Worm (Caenorhabditis elegans): Measurements from ENCODE around the gene hint-3.

hint-3 gene

DNA sequence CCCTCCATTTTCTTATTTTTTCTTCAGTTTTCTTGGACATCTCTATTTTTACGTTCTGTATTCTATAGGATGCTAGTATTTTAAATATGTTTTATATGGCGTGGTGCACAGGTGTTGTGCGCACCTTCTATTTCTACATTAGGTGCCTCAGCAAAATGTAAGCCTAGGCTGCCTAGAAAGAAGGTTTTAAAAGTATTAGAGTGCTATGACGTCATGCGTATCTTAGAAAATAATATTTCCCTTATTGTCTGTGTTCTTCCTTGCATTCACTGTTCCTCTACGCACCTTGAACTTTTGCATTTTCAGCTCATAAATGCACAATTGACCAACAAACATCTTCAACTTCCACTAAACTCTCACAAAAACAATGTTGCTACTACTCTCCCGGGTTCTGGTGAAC, 10.7 kb downstream of the hint-3 start, which contains the start of gene frpr-3:
Gene frpr-3, plus strand, starts transcription at position 301 of the 400 bp plus-strand sequence.
- no peak for TF ChIP-seq T22C8.4 (GFP tag; IDR thresholded peaks at IDR 0.05)
- TF ChIP-seq med-1 (GFP tag; optimal IDR thresholded peaks at IDR 0.05; ENCODE audit: insufficient read depth) = no peak
- TF ChIP-seq ztf-29 (GFP tag; IDR thresholded peaks at IDR 0.05) = no peak
- TF ChIP-seq flt-1 (GFP tag; IDR thresholded peaks at IDR 0.05) = no peak
- no peak for TF ChIP-seq ref-1 (GFP tag; conservative IDR thresholded peaks at IDR 0.05)
- no peak for TF ChIP-seq ztf-23 (GFP tag; IDR thresholded peaks at IDR 0.05)
- no peak for TF ChIP-seq tab-1 (GFP tag; IDR thresholded peaks at IDR 0.05)
- TF ChIP-seq cog-1 (tag; optimal IDR thresholded peaks at IDR 0.05) = no peak
- no peak for TF ChIP-seq klf-2 (GFP tag; conservative IDR thresholded peaks at IDR 0.05)

DNA sequence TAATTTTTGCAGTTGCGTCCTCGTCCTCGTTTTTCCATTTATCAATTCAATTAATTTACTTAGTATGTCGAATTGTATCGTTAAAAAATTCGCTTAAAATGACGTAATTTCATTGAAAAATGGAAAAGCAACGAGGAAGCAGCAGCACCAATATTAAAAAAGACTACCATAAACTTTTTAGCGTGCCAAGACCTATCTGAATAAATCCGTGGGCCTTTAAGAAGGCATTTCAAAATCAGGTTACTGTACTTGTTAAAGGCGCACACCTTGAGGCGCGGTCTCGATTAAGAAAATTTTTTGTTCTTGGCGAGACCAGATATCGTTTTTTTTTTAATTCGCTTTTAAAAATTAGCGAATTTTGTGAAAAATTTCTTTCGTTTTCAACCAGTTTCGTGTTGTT, 13.4 kb downstream of the hint-3 start:
- no peak for TF ChIP-seq cog-1 (tag; optimal IDR thresholded peaks at IDR 0.05)
- TF ChIP-seq klf-2 (GFP tag; conservative IDR thresholded peaks at IDR 0.05) = no peak
- no peak for TF ChIP-seq ztf-23 (GFP tag; IDR thresholded peaks at IDR 0.05)

DNA sequence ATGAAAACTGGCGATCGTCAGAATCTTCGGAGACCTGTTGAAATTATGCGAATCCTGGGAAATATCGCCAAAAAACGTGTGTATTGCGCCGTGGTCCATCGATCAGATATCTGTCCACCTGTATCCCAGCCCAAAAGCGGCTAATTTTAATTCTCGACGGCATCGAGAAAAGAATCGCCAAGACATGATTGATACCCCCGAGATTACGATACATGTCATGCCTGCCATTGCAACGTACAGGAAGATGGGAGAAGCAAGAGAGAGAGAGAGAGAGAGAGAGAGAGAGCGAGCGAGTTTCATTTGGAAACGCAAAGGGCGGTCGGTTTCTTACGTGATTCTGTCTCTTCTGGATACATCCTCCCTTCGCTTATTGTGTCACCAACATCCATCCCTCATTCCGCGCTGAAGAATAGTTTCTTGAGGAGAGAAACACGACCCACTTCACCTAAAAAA, 13.9 kb downstream of the hint-3 start, which contains the start of gene grl-10:
Gene grl-10, plus strand, starts transcription at position 403 of the 453 bp plus-strand sequence.
- TF ChIP-seq tab-1 (GFP tag; IDR thresholded peaks at IDR 0.05) (no peak), cog-1 (tag; optimal IDR thresholded peaks at IDR 0.05) (no peak), ztf-29 (GFP tag; IDR thresholded peaks at IDR 0.05) (no peak), klf-2 (GFP tag; conservative IDR thresholded peaks at IDR 0.05) (no peak), ref-1 (GFP tag; conservative IDR thresholded peaks at IDR 0.05) (no peak), flt-1 (GFP tag; IDR thresholded peaks at IDR 0.05) (no peak), ztf-23 (GFP tag; IDR thresholded peaks at IDR 0.05) (no peak), T22C8.4 (GFP tag; IDR thresholded peaks at IDR 0.05) (no peak), med-1 (GFP tag; optimal IDR thresholded peaks at IDR 0.05; ENCODE audit: insufficient read depth) (no peak)

DNA sequence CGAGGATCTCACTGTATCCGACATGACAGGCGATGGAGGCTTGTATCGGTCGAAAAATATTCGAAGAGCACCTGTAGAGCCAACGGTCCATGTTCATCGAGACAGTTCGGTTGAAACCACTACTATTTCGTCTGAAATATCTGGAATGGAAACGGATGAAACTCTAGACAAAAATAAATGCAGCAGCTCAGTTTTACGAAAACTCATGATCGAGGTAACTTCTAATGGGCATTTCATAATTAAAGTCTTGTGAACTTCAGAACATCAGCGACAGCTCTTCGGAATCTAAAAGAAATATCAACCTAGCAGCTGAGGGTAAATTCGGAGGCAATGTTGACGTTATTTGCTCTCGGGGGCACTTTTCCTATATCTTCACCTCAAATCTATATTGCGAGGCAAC, 15.0 kb downstream of the hint-3 start:
- TF ChIP-seq tab-1 (GFP tag; IDR thresholded peaks at IDR 0.05) (no peak), ref-1 (GFP tag; conservative IDR thresholded peaks at IDR 0.05) (no peak), T22C8.4 (GFP tag; IDR thresholded peaks at IDR 0.05) (no peak), ztf-29 (GFP tag; IDR thresholded peaks at IDR 0.05) (no peak), cog-1 (tag; optimal IDR thresholded peaks at IDR 0.05) (no peak), med-1 (GFP tag; optimal IDR thresholded peaks at IDR 0.05; ENCODE audit: insufficient read depth) (no peak), klf-2 (GFP tag; conservative IDR thresholded peaks at IDR 0.05) (no peak), flt-1 (GFP tag; IDR thresholded peaks at IDR 0.05) (no peak), ztf-23 (GFP tag; IDR thresholded peaks at IDR 0.05) (no peak)

DNA sequence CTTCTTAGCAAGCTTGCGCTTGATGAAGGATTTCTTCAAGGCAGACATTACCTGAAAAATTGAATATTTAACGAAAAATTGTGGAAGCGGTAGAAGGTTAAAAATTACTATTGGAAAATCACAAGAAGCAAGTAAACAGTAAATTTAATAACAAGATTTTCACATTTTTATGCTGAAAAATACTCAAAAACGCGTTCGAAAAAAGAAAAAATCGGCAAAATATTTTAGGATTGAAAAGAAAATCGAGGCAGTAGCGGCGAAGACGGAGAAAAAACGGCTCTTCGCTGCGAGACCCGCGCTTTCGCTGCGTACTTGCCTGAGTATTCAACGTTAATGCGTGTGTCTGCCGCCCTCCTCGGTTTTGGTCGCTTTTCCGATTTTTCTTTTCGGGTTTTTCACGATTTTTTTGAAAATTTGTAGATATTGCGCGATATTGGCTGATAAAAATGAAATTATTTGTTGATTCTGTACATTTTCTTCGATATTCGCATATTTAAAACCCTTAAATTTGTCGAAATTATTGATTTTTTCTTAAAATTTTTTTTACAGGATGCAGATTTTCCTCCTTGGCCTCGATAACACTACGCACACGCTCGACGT, 15.9 kb downstream of the hint-3 start, which contains the start of the genes rpl-39 and rps-30:
Gene rpl-39, minus strand, starts transcription at position 51 of the 600 bp plus-strand sequence.
Gene rps-30, plus strand, starts transcription at position 550 of the 600 bp plus-strand sequence.
- TF ChIP-seq T22C8.4 (GFP tag; IDR thresholded peaks at IDR 0.05) (peak; percentile 21; the same call in 1 of the 2 replicates), cog-1 (tag; optimal IDR thresholded peaks at IDR 0.05) (peak; percentile 13), med-1 (GFP tag; optimal IDR thresholded peaks at IDR 0.05; ENCODE audit: insufficient read depth) (no peak), ztf-23 (GFP tag; IDR thresholded peaks at IDR 0.05) (peak; percentile 59; the same call in 1 of the 2 replicates)

DNA sequence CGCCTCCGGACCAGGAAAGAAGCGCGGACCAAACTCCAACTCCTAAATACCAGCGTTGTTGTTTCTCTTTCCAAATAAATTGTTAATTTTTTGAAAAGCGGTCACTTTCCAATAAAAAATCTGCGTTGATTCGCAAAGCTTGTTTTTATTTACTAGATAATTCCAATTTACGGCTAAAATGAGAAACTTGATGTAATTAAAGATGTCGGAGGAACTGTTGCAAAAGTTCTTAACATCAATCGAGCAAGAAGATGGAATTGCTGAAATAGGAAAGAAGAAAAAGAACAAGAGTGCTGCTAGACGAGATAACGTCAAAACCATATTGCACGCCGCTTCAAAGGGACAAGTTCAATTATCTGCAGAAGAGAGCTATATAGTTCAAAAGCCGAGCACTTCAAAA, 16.8 kb downstream of the hint-3 start, which contains the start of gene C26F1.3:
Gene C26F1.3, plus strand, starts transcription at position 203 of the 400 bp plus-strand sequence.
- TF ChIP-seq klf-2 (GFP tag; conservative IDR thresholded peaks at IDR 0.05) (no peak), tab-1 (GFP tag; IDR thresholded peaks at IDR 0.05) (no peak), ztf-23 (GFP tag; IDR thresholded peaks at IDR 0.05) (no peak), ztf-29 (GFP tag; IDR thresholded peaks at IDR 0.05) (no peak)

DNA sequence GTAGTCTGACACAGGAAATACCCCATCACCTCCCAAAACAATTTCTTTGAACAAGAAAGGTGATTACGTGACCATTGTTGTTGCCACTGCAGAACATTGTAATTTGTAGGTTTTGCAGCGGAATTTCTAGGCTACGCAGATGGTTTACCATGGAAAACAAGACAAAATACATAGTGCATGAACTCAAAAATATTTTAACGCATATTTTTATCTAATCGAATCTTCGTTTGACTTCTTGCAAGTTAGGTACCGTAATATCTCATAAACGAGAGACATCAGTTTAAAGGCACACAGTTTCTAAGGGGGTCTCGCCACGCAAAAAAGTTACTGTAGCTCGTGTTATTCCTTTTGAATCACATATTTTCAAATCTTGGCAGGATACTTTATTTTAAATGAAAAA, 18.7 kb downstream of the hint-3 start:
- TF ChIP-seq cog-1 (tag; optimal IDR thresholded peaks at IDR 0.05) (no peak), ztf-29 (GFP tag; IDR thresholded peaks at IDR 0.05) (no peak), ztf-23 (GFP tag; IDR thresholded peaks at IDR 0.05) (no peak), tab-1 (GFP tag; IDR thresholded peaks at IDR 0.05) (no peak), ref-1 (GFP tag; conservative IDR thresholded peaks at IDR 0.05) (no peak), med-1 (GFP tag; optimal IDR thresholded peaks at IDR 0.05; ENCODE audit: insufficient read depth) (no peak), klf-2 (GFP tag; conservative IDR thresholded peaks at IDR 0.05) (no peak), T22C8.4 (GFP tag; IDR thresholded peaks at IDR 0.05) (no peak), flt-1 (GFP tag; IDR thresholded peaks at IDR 0.05) (no peak)

DNA sequence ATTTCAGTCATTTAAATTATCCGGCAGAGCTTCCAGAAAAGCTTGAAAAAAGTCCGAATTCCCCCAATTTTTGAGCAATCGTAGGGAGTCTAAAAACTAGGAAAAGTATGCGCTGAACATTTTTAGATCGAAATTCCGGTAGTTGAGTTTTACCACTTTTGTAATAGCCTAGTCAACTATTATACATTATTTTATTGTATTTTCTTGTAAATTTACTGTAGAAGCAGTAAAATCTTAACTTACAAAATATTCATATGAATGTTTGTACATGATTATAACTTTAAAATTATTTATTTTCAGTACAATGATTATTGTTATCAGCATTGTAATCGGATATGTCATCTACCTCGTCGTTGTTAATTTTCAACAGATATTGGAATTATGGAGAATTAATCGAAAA, 21.2 kb downstream of the hint-3 start, which contains the start of gene cyp-32A1:
Gene cyp-32A1, plus strand, starts transcription at position 301 of the 400 bp plus-strand sequence.
- TF ChIP-seq ztf-29 (GFP tag; IDR thresholded peaks at IDR 0.05) = no peak
- TF ChIP-seq klf-2 (GFP tag; conservative IDR thresholded peaks at IDR 0.05) = no peak
- no peak for TF ChIP-seq T22C8.4 (GFP tag; IDR thresholded peaks at IDR 0.05)
- no peak for TF ChIP-seq cog-1 (tag; optimal IDR thresholded peaks at IDR 0.05)
- no peak for TF ChIP-seq med-1 (GFP tag; optimal IDR thresholded peaks at IDR 0.05; ENCODE audit: insufficient read depth)
- no peak for TF ChIP-seq ref-1 (GFP tag; conservative IDR thresholded peaks at IDR 0.05)
- TF ChIP-seq flt-1 (GFP tag; IDR thresholded peaks at IDR 0.05) = no peak
- TF ChIP-seq tab-1 (GFP tag; IDR thresholded peaks at IDR 0.05) = no peak
- TF ChIP-seq ztf-23 (GFP tag; IDR thresholded peaks at IDR 0.05) = no peak

DNA sequence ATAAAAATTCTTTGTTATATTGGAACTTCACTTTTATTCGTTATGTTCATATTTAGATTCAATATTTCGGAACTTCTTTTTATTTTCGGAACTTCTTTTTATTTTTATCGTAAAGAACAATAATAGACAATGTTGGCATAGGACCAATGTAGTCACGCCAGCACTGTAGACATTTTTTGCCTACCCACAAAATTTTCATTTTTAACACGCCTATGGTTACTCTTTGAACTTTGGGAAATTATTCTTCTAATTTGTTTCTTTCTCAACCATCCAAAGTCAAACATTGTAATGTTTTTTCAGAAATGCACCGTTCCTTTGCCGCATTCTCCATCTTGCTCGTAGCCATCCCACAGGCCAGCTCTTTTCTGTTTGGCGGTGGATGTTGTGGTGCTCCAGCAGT, 24.8 kb downstream of the hint-3 start, which contains the start of gene C26F1.1:
Gene C26F1.1, plus strand, starts transcription at position 301 of the 400 bp plus-strand sequence.
- no peak for TF ChIP-seq ztf-23 (GFP tag; IDR thresholded peaks at IDR 0.05)
- no peak for TF ChIP-seq ref-1 (GFP tag; conservative IDR thresholded peaks at IDR 0.05)
- TF ChIP-seq flt-1 (GFP tag; IDR thresholded peaks at IDR 0.05) = no peak
- no peak for TF ChIP-seq klf-2 (GFP tag; conservative IDR thresholded peaks at IDR 0.05)
- TF ChIP-seq cog-1 (tag; optimal IDR thresholded peaks at IDR 0.05) = no peak
- no peak for TF ChIP-seq tab-1 (GFP tag; IDR thresholded peaks at IDR 0.05)
- TF ChIP-seq ztf-29 (GFP tag; IDR thresholded peaks at IDR 0.05) = no peak

DNA sequence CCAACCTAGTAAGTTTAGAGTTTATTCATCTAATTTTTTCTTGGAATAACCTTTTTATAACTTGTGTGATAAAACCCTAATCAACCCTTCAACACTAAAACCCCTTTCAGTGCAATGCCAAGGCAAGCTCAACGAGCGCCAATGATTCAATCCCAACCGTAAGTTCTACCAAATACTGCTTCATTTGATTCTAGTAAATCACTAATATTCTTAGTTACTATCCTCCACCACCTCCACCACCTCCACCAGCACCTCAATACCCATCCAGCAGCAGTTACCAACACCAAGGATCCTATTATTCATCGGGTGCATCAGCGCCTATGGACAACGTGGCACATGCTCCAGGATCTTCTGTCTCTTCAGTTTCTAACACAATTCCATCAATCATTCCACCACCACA, 25.6 kb downstream of the hint-3 start:
- TF ChIP-seq tab-1 (GFP tag; IDR thresholded peaks at IDR 0.05) = no peak
- TF ChIP-seq med-1 (GFP tag; optimal IDR thresholded peaks at IDR 0.05; ENCODE audit: insufficient read depth) = no peak
- no peak for TF ChIP-seq ref-1 (GFP tag; conservative IDR thresholded peaks at IDR 0.05)
- no peak for TF ChIP-seq ztf-29 (GFP tag; IDR thresholded peaks at IDR 0.05)
- TF ChIP-seq cog-1 (tag; optimal IDR thresholded peaks at IDR 0.05) = no peak
- TF ChIP-seq ztf-23 (GFP tag; IDR thresholded peaks at IDR 0.05) = no peak
- no peak for TF ChIP-seq flt-1 (GFP tag; IDR thresholded peaks at IDR 0.05)
- no peak for TF ChIP-seq T22C8.4 (GFP tag; IDR thresholded peaks at IDR 0.05)
- no peak for TF ChIP-seq klf-2 (GFP tag; conservative IDR thresholded peaks at IDR 0.05)
